Worm (Caenorhabditis elegans) whole organism, L1 larva: ENCODE results near the gene C50C3.5.

ENCODE experiments used
- C34B4.2 ChIP-seq: sonication (generic microtip); optimal IDR thresholded peaks from 2 replicates; lab custom pipeline; 2017; ENCODE audit warnings: mild to moderate bottlenecking, missing genetic modification characterization, missing compliant biosample characterization
- F16B12.6 ChIP-seq: fragments of 150-350 bp; optimal IDR thresholded peaks from 2 replicates; lab custom pipeline; 2014; ENCODE audit warnings: missing biosample characterization, missing genetic modification characterization
- blmp-1 ChIP-seq: fragments of 150-350 bp; optimal IDR thresholded peaks from 2 replicates; lab custom pipeline; 2014; ENCODE audit warnings: missing biosample characterization, missing genetic modification characterization
- ceh-63 ChIP-seq: fragments of 200-800 bp; sonication (Bioruptor generic); optimal IDR thresholded peaks from 2 replicates; lab custom pipeline; 2018; ENCODE audit warnings: mild to moderate bottlenecking, missing genetic modification characterization, missing compliant biosample characterization
- ceh-88 ChIP-seq: fragments of 200-800 bp; sonication (Bioruptor generic); IDR thresholded peaks from 2 replicates; pipeline ENCODE4 v1.3.6; 2022; ENCODE audit warnings: missing genetic modification characterization, missing compliant biosample characterization
- ceh-90 ChIP-seq: sonication (generic microtip); optimal IDR thresholded peaks from 2 replicates; lab custom pipeline; 2016; ENCODE audit warnings: missing genetic modification characterization, missing compliant biosample characterization
- dpl-1 ChIP-seq, 3 experiments: fragments of 150-350 bp in 2 of 3; sonication (generic microtip) in 1 of 3; optimal IDR thresholded peaks; 2 replicates each; lab custom pipeline; 2014 to 2017; ENCODE audit warnings: missing biosample characterization in 3 of 3, missing genetic modification characterization in 3 of 3, missing genetic modification reagents in 3 of 3
- dsc-1 ChIP-seq: sonication (generic microtip); optimal IDR thresholded peaks from 2 replicates; lab custom pipeline; 2016; ENCODE audit warnings: mild to moderate bottlenecking, missing genetic modification characterization, missing compliant biosample characterization
- efl-1 ChIP-seq, 4 experiments: fragments of 150-350 bp; optimal IDR thresholded peaks in 3 of 4; peaks in 1 of 4; 1 replicate in 1 of 4; 2 replicates in 3 of 4; lab custom pipeline; 2014; ENCODE audit warnings: missing biosample characterization in 2 of 4, missing genetic modification characterization in 2 of 4, missing genetic modification reagents in 2 of 4
- egl-13 ChIP-seq: sonication (generic microtip); optimal IDR thresholded peaks from 2 replicates; lab custom pipeline; 2016; ENCODE audit warnings: missing genotype, missing genetic modification reagents, missing genetic modification characterization, missing compliant biosample characterization
- egl-27 ChIP-seq, 2 experiments: fragments of 150-350 bp in 1 of 2; sonication (generic microtip); optimal IDR thresholded peaks; 3 replicates each; lab custom pipeline; 2017 to 2018; ENCODE audit warnings: missing biosample characterization in 2 of 2, missing genetic modification characterization in 2 of 2, missing genetic modification reagents in 2 of 2
- fkh-10 ChIP-seq: sonication (generic microtip); optimal IDR thresholded peaks from 2 replicates; lab custom pipeline; 2017; ENCODE audit warnings: missing biosample characterization, missing genetic modification reagents, missing genetic modification characterization
- fkh-4 ChIP-seq: sonication (generic microtip); optimal IDR thresholded peaks from 2 replicates; lab custom pipeline; 2016; ENCODE audit warnings: missing compliant biosample characterization, missing genetic modification characterization, borderline replicate concordance
- fkh-8 ChIP-seq: sonication (generic microtip); optimal IDR thresholded peaks from 2 replicates; lab custom pipeline; 2016; ENCODE audit warnings: mild to moderate bottlenecking, missing genetic modification characterization, missing compliant biosample characterization
- grh-1 ChIP-seq: fragments of 200-800 bp; sonication (Bioruptor generic); IDR thresholded peaks from 2 replicates; pipeline ENCODE4 v1.3.6; 2022; ENCODE audit warnings: missing genetic modification reagents, missing genetic modification characterization, missing compliant biosample characterization
- hlh-17 ChIP-seq: fragments of 200-800 bp; sonication (Bioruptor generic); optimal IDR thresholded peaks from 2 replicates; lab custom pipeline; 2018; ENCODE audit warnings: missing genetic modification characterization, mild to moderate bottlenecking, missing compliant biosample characterization, moderate library complexity, borderline replicate concordance
- irx-1 ChIP-seq: sonication (generic microtip); optimal IDR thresholded peaks from 2 replicates; lab custom pipeline; 2016; ENCODE audit warnings: missing genetic modification characterization, missing compliant biosample characterization
- lin-14 ChIP-seq: fragments of 200-800 bp; sonication (Bioruptor generic); optimal IDR thresholded peaks from 2 replicates; lab custom pipeline; 2018; ENCODE audit warnings: mild to moderate bottlenecking, missing genetic modification characterization, moderate library complexity, missing compliant biosample characterization
- lin-15B ChIP-seq: fragments of 150-350 bp; sonication (generic microtip); optimal IDR thresholded peaks from 3 replicates; lab custom pipeline; 2014; ENCODE audit warnings: missing biosample characterization, missing genetic modification characterization
- lin-39 ChIP-seq: fragments of 150-350 bp; optimal IDR thresholded peaks from 2 replicates; lab custom pipeline; 2014; ENCODE audit warnings: missing biosample characterization, missing genetic modification reagents, missing genetic modification characterization
- lsy-2 ChIP-seq, 2 experiments: fragments of 150-350 bp; optimal IDR thresholded peaks; 2 replicates each; lab custom pipeline; 2014; ENCODE audit warnings: missing biosample characterization in 2 of 2, missing genetic modification characterization in 2 of 2
- mdl-1 ChIP-seq, 2 experiments: fragments of 150-350 bp; optimal IDR thresholded peaks; 2 replicates each; lab custom pipeline; 2014 to 2017; ENCODE audit warnings: missing biosample characterization in 2 of 2, missing genetic modification characterization in 2 of 2, inconsistent platforms in 1 of 2
- mef-2 ChIP-seq: fragments of 150-350 bp; optimal IDR thresholded peaks from 2 replicates; lab custom pipeline; 2014; ENCODE audit warnings: missing biosample characterization, missing genetic modification characterization
- mep-1 ChIP-seq: fragments of 150-350 bp; optimal IDR thresholded peaks from 2 replicates; lab custom pipeline; 2014; ENCODE audit warnings: missing biosample characterization, missing genetic modification characterization
- nhr-28 ChIP-seq: fragments of 150-350 bp; optimal IDR thresholded peaks from 2 replicates; lab custom pipeline; 2014; ENCODE audit warnings: missing biosample characterization, missing genetic modification characterization
- nhr-85 ChIP-seq: sonication (generic microtip); peaks from one replicate; lab custom pipeline; 2016; ENCODE audit warnings: missing genetic modification characterization, inconsistent platforms, missing compliant biosample characterization
- pax-3 ChIP-seq: fragments of 200-800 bp; sonication (Bioruptor generic); optimal IDR thresholded peaks from 2 replicates; lab custom pipeline; 2018; ENCODE audit warnings: mild to moderate bottlenecking, missing genetic modification characterization, moderate library complexity, missing compliant biosample characterization
- pqm-1 ChIP-seq: sonication (generic microtip); optimal IDR thresholded peaks from 3 replicates; lab custom pipeline; 2017; ENCODE audit warnings: missing biosample characterization, missing genetic modification characterization
- rnt-1 ChIP-seq: sonication (generic microtip); optimal IDR thresholded peaks from 2 replicates; lab custom pipeline; 2016; ENCODE audit warnings: mild to moderate bottlenecking, missing genetic modification characterization, moderate library complexity, missing compliant biosample characterization
- skn-1 ChIP-seq: fragments of 150-350 bp; optimal IDR thresholded peaks from 2 replicates; lab custom pipeline; 2014; ENCODE audit warnings: missing biosample characterization, missing genetic modification characterization
- snpc-4 ChIP-seq: fragments of 150-350 bp; optimal IDR thresholded peaks from 2 replicates; lab custom pipeline; 2014; ENCODE audit warnings: missing biosample characterization, missing genetic modification characterization
- snu-23 ChIP-seq: sonication (generic microtip); optimal IDR thresholded peaks from 2 replicates; lab custom pipeline; 2016; ENCODE audit warnings: missing genetic modification characterization, missing compliant biosample characterization
- sox-4 ChIP-seq: sonication (generic microtip); optimal IDR thresholded peaks from 2 replicates; lab custom pipeline; 2016; ENCODE audit warnings: missing genetic modification characterization, missing compliant biosample characterization
- sptf-1 ChIP-seq: fragments of 150-350 bp; optimal IDR thresholded peaks from 2 replicates; lab custom pipeline; 2014; ENCODE audit warnings: missing biosample characterization, missing genetic modification characterization
- unc-130 ChIP-seq: fragments of 150-350 bp; optimal IDR thresholded peaks from 2 replicates; lab custom pipeline; 2017; ENCODE audit warnings: missing biosample characterization, missing genetic modification characterization, inconsistent platforms
- unc-62 ChIP-seq: fragments of 150-350 bp; optimal IDR thresholded peaks from 2 replicates; lab custom pipeline; 2014; ENCODE audit warnings: missing biosample characterization, missing genetic modification reagents, missing genetic modification characterization
- xbp-1 ChIP-seq: sonication (generic microtip); optimal IDR thresholded peaks from 2 replicates; lab custom pipeline; 2016; ENCODE audit warnings: missing genetic modification characterization, missing compliant biosample characterization
- zip-4 ChIP-seq: fragments of 200-800 bp; sonication (Bioruptor generic); optimal IDR thresholded peaks from 2 replicates; lab custom pipeline; 2018; ENCODE audit warnings: mild to moderate bottlenecking, missing genetic modification characterization, moderate library complexity, missing compliant biosample characterization

The C50C3.5 gene

ce11 chrIII:8182573-8182972 lies 3.5 kb downstream of the C50C3.5 start:
- TF ChIP-seq F16B12.6 (tag; lab: Kevin White, UChicago), result no peak
- no peak for TF ChIP-seq dpl-1 (GFP tag; optimal IDR thresholded peaks at IDR 0.05; lab: Kevin White, UChicago)
- no peak for TF ChIP-seq unc-130 (tag; lab: Kevin White, UChicago)
- TF ChIP-seq rnt-1 (tag; lab: Kevin White, UChicago), result no peak
- no peak for TF ChIP-seq fkh-4
- no peak for TF ChIP-seq grh-1 (GFP tag; lab: Robert Waterston, UW)
- no peak for TF ChIP-seq snpc-4
- TF ChIP-seq sptf-1 (tag; lab: Kevin White, UChicago), result no peak
- TF ChIP-seq ceh-63 (GFP tag; lab: Kevin White, UChicago), result no peak
- TF ChIP-seq ceh-90, result no peak
- TF ChIP-seq fkh-8 (tag; lab: Kevin White, UChicago), result no peak
- no peak for TF ChIP-seq nhr-28 (tag; lab: Kevin White, UChicago)
- TF ChIP-seq zip-4 (GFP tag; lab: Kevin White, UChicago), result no peak
- TF ChIP-seq ceh-88 (GFP tag; lab: Robert Waterston, UW), result no peak
- TF ChIP-seq C34B4.2, result no peak
- no peak for TF ChIP-seq egl-27 (tag; optimal IDR thresholded peaks at IDR 0.05; lab: Kevin White, UChicago)
- TF ChIP-seq lin-15B (tag; lab: Kevin White, UChicago), result no peak
- no peak for TF ChIP-seq lin-14 (GFP tag; lab: Kevin White, UChicago)
- TF ChIP-seq pqm-1 (tag; lab: Kevin White, UChicago), result no peak
- TF ChIP-seq lsy-2 (tag; optimal IDR thresholded peaks at IDR 0.05; lab: Kevin White, UChicago), result no peak

- TF ChIP-seq xbp-1 (no peak), dsc-1 (no peak), efl-1 (optimal IDR thresholded peaks at IDR 0.05; lab: Kevin White, UChicago) (no peak), efl-1 (GFP tag; optimal IDR thresholded peaks at IDR 0.05 in 1 of 2; lab: Kevin White, UChicago) (no peak), mep-1 (tag; lab: Kevin White, UChicago) (no peak), blmp-1 (tag; lab: Kevin White, UChicago) (no peak)
These were observed 6.1 kb downstream of the C50C3.5 start for ce11 chrIII:8185130-8185529.

DNA sequence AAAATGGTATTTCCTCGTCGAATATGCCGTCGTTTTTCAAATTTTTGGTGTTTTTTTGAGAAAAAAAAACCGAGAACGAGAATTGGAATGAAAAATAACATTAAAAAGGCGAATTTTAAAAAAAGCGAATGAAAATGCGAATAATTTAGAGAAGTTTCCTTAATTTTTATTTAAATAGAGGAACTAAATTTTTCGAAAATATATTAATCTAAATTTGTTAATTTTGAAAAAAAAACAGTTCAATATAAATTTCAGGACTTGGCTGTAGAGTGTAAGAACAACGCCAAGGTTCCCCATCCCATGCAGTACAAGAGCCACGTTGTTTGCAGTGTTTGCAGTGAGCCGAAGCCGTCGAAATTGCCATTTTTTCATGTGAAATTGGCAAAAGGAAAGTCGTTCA lies 11.5 kb downstream of the C50C3.5 start, which contains the start of gene C50C3.19:
TSS of gene C50C3.19 (plus strand) at position 301 of the 400 bp plus-strand sequence.
- TF ChIP-seq egl-13 (tag; lab: Kevin White, UChicago) (no peak), pqm-1 (tag; lab: Kevin White, UChicago) (no peak), mef-2 (no peak), rnt-1 (tag; lab: Kevin White, UChicago) (no peak), irx-1 (tag; lab: Kevin White, UChicago) (no peak), pax-3 (tag; lab: Kevin White, UChicago) (no peak), mep-1 (tag; lab: Kevin White, UChicago) (no peak), lsy-2 (tag; optimal IDR thresholded peaks at IDR 0.05; lab: Kevin White, UChicago) (no peak), hlh-17 (GFP tag; lab: Kevin White, UChicago) (no peak), sox-4 (no peak), mdl-1 (tag; optimal IDR thresholded peaks at IDR 0.05; lab: Kevin White, UChicago) (no peak), nhr-85 (tag; lab: Kevin White, UChicago) (no peak), skn-1 (tag; lab: Kevin White, UChicago) (no peak), snu-23 (GFP tag; lab: Kevin White, UChicago) (no peak), lin-39 (tag; lab: Kevin White, UChicago) (no peak), unc-62 (GFP tag; lab: Kevin White, UChicago) (no peak), fkh-10 (GFP tag; lab: Kevin White, UChicago) (no peak)

DNA sequence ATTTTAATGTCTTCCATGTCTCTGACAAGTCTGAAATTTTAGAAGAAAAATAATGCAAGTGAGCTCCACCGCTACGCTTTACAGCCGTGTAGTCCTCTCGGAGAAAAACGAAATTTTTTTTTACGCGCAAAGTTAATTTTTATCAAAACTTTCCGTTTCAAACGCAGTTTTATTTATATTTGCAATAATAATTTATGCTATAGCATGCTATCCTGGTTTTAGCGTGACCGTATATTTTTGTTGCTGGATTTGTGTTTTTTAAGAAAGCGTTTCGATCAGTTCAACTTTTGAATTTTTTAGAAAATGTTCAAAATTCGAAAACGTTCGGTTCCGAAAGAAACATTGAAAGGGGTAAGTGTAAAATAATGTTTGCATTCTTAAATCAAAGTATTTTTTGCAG lies 12.7 kb downstream of the C50C3.5 start, which contains the start of gene C50C3.1:
TSS of gene C50C3.1 (plus strand) at position 301 of the 400 bp plus-strand sequence.
- TF ChIP-seq mep-1 (tag; lab: Kevin White, UChicago) (no peak), efl-1 (optimal IDR thresholded peaks at IDR 0.05; lab: Kevin White, UChicago) (peak in 1 of 2 experiments; percentile 17), efl-1 (GFP tag; optimal IDR thresholded peaks at IDR 0.05 in 1 of 2; lab: Kevin White, UChicago) (no peak)
